Fruit fly (Drosophila melanogaster): ENCODE data around the gene CG17744.

DNA sequence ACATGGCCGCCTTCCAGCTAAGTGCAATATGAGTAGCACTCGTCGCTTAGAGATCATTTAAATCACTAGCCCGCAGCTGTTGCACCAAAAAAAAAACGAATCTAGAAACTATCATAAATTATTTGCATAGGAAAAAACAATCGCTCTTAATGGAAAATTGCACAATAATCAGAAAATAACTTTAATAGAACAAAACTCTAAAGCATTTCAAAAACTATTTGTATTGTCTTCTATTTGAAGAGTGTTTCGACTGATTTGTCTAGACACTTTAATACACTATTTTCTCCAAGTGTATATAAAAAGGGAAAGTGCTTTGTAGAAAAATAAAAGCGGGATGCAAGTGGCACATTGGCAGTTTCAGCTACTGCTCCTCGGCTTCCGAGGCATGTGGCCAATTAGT lies 20.2 kb downstream of the CG17744 start:
- TF ChIP-seq Dif (GFP tag; optimal IDR thresholded peaks at IDR 0.05; ENCODE audit: partially characterized antibody) (no peak), psq (GFP tag; optimal IDR thresholded peaks at IDR 0.05) (no peak), pan (optimal IDR thresholded peaks at IDR 0.05) (no peak), Mio (GFP tag; optimal IDR thresholded peaks at IDR 0.05) (no peak), fru (GFP tag; optimal IDR thresholded peaks at IDR 0.05) (no peak), dmrt93B (GFP tag; optimal IDR thresholded peaks at IDR 0.05) (no peak), Abd-B (GFP tag; optimal IDR thresholded peaks at IDR 0.05) (no peak), sv (GFP tag; optimal IDR thresholded peaks at IDR 0.05) (no peak), jim (GFP tag; optimal IDR thresholded peaks at IDR 0.05) (no peak)
